Fruit fly (Drosophila melanogaster): ENCODE results near the gene CG43901.
A peak's percentile ranks its signal among the peaks of the same experiment; 100 is the strongest.

Gene CG43901

dm6 chrX:10959912-10960311 lies 54.3 kb downstream of the CG43901 start:
- TF ChIP-seq Hr78 (GFP tag; optimal IDR thresholded peaks at IDR 0.05): no peak
- no peak for TF ChIP-seq Myc (optimal IDR thresholded peaks at IDR 0.05)

- TF ChIP-seq foxo (GFP tag; optimal IDR thresholded peaks at IDR 0.05): peak in 1 of 2 experiments; percentile 4
- no peak for TF ChIP-seq Hr78 (GFP tag; optimal IDR thresholded peaks at IDR 0.05)
Observed at dm6 chrX:10966978-10967731, 61.6 kb downstream of the CG43901 start, which contains the start of gene C901. Gene C901, minus strand, starts transcription at chrX:10967134.
